Worm (Caenorhabditis elegans): ENCODE data around the gene btb-19.

Gene btb-19

ce11 chrII:14506245-14506644, 15.7 kb downstream of the btb-19 start, which contains the start of gene K10H10.12:
K10H10.12 (minus strand) TSS chrII:14506345.
- TF ChIP-seq klf-2 (GFP tag; conservative IDR thresholded peaks at IDR 0.05) (no peak), ztf-23 (GFP tag; IDR thresholded peaks at IDR 0.05) (no peak), T22C8.4 (GFP tag; IDR thresholded peaks at IDR 0.05) (no peak), flt-1 (GFP tag; IDR thresholded peaks at IDR 0.05) (no peak), med-1 (GFP tag; optimal IDR thresholded peaks at IDR 0.05; ENCODE audit: insufficient read depth) (no peak), ztf-29 (GFP tag; IDR thresholded peaks at IDR 0.05) (no peak), ref-1 (GFP tag; conservative IDR thresholded peaks at IDR 0.05) (no peak), cog-1 (tag; optimal IDR thresholded peaks at IDR 0.05) (no peak), tab-1 (GFP tag; IDR thresholded peaks at IDR 0.05) (no peak)

DNA sequence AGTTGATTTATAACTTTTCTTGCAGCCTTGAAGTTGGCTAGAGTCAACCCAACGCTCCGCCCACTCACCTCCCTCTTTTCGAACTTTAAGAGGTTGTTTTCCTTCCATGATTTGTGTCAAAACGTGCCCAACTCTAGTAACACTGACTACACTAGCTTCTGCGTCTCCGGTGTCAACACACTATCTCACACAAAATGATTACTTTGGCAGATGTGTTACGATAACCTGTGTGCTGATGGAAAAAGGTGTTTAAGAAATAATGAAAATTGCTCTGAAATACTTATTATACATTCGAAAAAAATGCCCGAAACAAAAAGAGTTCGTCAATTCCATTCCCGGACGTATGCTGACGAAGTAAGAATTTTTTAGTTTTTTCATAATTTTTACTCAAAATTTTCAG, 18.9 kb downstream of the btb-19 start, which contains the start of gene K10H10.6:
Gene K10H10.6, plus strand, starts transcription at position 301 of the 400 bp plus-strand sequence.
- no peak for TF ChIP-seq T22C8.4 (GFP tag; IDR thresholded peaks at IDR 0.05)
- no peak for TF ChIP-seq ztf-23 (GFP tag; IDR thresholded peaks at IDR 0.05)
- no peak for TF ChIP-seq ztf-29 (GFP tag; IDR thresholded peaks at IDR 0.05)
- no peak for TF ChIP-seq tab-1 (GFP tag; IDR thresholded peaks at IDR 0.05)

DNA sequence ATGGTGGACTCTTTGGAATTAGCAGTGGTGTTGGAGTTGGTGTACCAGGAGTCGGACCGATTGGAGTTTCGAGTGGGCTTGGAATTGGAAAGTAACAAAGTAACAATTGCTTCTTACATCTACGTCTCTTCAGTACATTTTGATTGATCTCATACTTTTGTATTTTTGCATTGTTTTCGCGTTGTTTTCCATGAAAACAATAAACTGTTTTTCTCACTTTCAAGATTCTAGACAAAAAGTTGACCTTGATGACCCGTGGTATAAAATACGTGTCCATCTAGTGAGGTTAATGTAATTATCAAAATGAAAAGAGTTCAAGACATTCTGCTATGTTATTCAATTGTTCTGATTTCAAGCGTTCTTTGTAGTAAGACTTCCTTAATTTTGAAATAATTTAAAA, 20.5 kb downstream of the btb-19 start, which contains the start of gene K10H10.5:
Gene K10H10.5, plus strand, starts transcription at position 301 of the 400 bp plus-strand sequence.
- no peak for TF ChIP-seq med-1 (GFP tag; optimal IDR thresholded peaks at IDR 0.05; ENCODE audit: insufficient read depth)
- TF ChIP-seq cog-1 (tag; optimal IDR thresholded peaks at IDR 0.05): no peak
- TF ChIP-seq tab-1 (GFP tag; IDR thresholded peaks at IDR 0.05): no peak
- no peak for TF ChIP-seq ref-1 (GFP tag; conservative IDR thresholded peaks at IDR 0.05)
- TF ChIP-seq flt-1 (GFP tag; IDR thresholded peaks at IDR 0.05): no peak
- TF ChIP-seq ztf-29 (GFP tag; IDR thresholded peaks at IDR 0.05): no peak
- TF ChIP-seq klf-2 (GFP tag; conservative IDR thresholded peaks at IDR 0.05): no peak
- no peak for TF ChIP-seq T22C8.4 (GFP tag; IDR thresholded peaks at IDR 0.05)
- no peak for TF ChIP-seq ztf-23 (GFP tag; IDR thresholded peaks at IDR 0.05)

- no peak for TF ChIP-seq flt-1 (GFP tag; IDR thresholded peaks at IDR 0.05)
- no peak for TF ChIP-seq med-1 (GFP tag; optimal IDR thresholded peaks at IDR 0.05; ENCODE audit: insufficient read depth)
- TF ChIP-seq ztf-29 (GFP tag; IDR thresholded peaks at IDR 0.05): no peak
- TF ChIP-seq T22C8.4 (GFP tag; IDR thresholded peaks at IDR 0.05): no peak
- TF ChIP-seq cog-1 (tag; optimal IDR thresholded peaks at IDR 0.05): no peak
- TF ChIP-seq tab-1 (GFP tag; IDR thresholded peaks at IDR 0.05): no peak
- no peak for TF ChIP-seq ref-1 (GFP tag; conservative IDR thresholded peaks at IDR 0.05)
- TF ChIP-seq klf-2 (GFP tag; conservative IDR thresholded peaks at IDR 0.05): no peak
- no peak for TF ChIP-seq ztf-23 (GFP tag; IDR thresholded peaks at IDR 0.05)
These were observed 21.8 kb downstream of the btb-19 start, which contains the start of gene K10H10.4 for ce11 chrII:14500122-14500521. K10H10.4 (plus strand) TSS chrII:14500422.

- TF ChIP-seq klf-2 (GFP tag; conservative IDR thresholded peaks at IDR 0.05) (no peak), cog-1 (tag; optimal IDR thresholded peaks at IDR 0.05) (no peak), ref-1 (GFP tag; conservative IDR thresholded peaks at IDR 0.05) (no peak), flt-1 (GFP tag; IDR thresholded peaks at IDR 0.05) (no peak)
These were observed 24.1 kb downstream of the btb-19 start, which contains the start of gene dhs-8 for ce11 chrII:14497848-14498247. dhs-8 (plus strand) TSS chrII:14498026.

ce11 chrII:14496809-14497208, 25.1 kb downstream of the btb-19 start:
- TF ChIP-seq ztf-29 (GFP tag; IDR thresholded peaks at IDR 0.05) (peak; percentile 90), ztf-23 (GFP tag; IDR thresholded peaks at IDR 0.05) (peak; percentile 92), flt-1 (GFP tag; IDR thresholded peaks at IDR 0.05) (peak; percentile 96), med-1 (GFP tag; optimal IDR thresholded peaks at IDR 0.05; ENCODE audit: insufficient read depth) (peak; percentile 72), ref-1 (GFP tag; conservative IDR thresholded peaks at IDR 0.05) (peak; percentile 82), klf-2 (GFP tag; conservative IDR thresholded peaks at IDR 0.05) (peak; percentile 88), T22C8.4 (GFP tag; IDR thresholded peaks at IDR 0.05) (peak; percentile 87), cog-1 (tag; optimal IDR thresholded peaks at IDR 0.05) (peak; percentile 92), tab-1 (GFP tag; IDR thresholded peaks at IDR 0.05) (peak; percentile 92)

- TF ChIP-seq T22C8.4 (GFP tag; IDR thresholded peaks at IDR 0.05) (no peak), cog-1 (tag; optimal IDR thresholded peaks at IDR 0.05) (no peak), med-1 (GFP tag; optimal IDR thresholded peaks at IDR 0.05; ENCODE audit: insufficient read depth) (no peak), tab-1 (GFP tag; IDR thresholded peaks at IDR 0.05) (no peak), flt-1 (GFP tag; IDR thresholded peaks at IDR 0.05) (no peak), ref-1 (GFP tag; conservative IDR thresholded peaks at IDR 0.05) (no peak), klf-2 (GFP tag; conservative IDR thresholded peaks at IDR 0.05) (no peak), ztf-23 (GFP tag; IDR thresholded peaks at IDR 0.05) (no peak), ztf-29 (GFP tag; IDR thresholded peaks at IDR 0.05) (no peak)
These were observed 26.6 kb downstream of the btb-19 start for ce11 chrII:14495341-14495740.

- TF ChIP-seq ref-1 (GFP tag; conservative IDR thresholded peaks at IDR 0.05): no peak
These were observed 27.5 kb downstream of the btb-19 start for ce11 chrII:14494464-14494863.

DNA sequence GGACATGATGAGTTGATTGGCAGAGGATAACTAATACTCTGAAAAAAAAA, 27.7 kb downstream of the btb-19 start, which contains the start of gene cysl-2:
Gene cysl-2, minus strand, starts transcription at position 38 of the 50 bp plus-strand sequence.
- no peak for TF ChIP-seq cog-1 (tag; optimal IDR thresholded peaks at IDR 0.05)
- TF ChIP-seq T22C8.4 (GFP tag; IDR thresholded peaks at IDR 0.05): no peak
- no peak for TF ChIP-seq klf-2 (GFP tag; conservative IDR thresholded peaks at IDR 0.05)
- TF ChIP-seq ztf-23 (GFP tag; IDR thresholded peaks at IDR 0.05): no peak
- TF ChIP-seq ref-1 (GFP tag; conservative IDR thresholded peaks at IDR 0.05): no peak
- TF ChIP-seq flt-1 (GFP tag; IDR thresholded peaks at IDR 0.05): no peak
- TF ChIP-seq tab-1 (GFP tag; IDR thresholded peaks at IDR 0.05): no peak

DNA sequence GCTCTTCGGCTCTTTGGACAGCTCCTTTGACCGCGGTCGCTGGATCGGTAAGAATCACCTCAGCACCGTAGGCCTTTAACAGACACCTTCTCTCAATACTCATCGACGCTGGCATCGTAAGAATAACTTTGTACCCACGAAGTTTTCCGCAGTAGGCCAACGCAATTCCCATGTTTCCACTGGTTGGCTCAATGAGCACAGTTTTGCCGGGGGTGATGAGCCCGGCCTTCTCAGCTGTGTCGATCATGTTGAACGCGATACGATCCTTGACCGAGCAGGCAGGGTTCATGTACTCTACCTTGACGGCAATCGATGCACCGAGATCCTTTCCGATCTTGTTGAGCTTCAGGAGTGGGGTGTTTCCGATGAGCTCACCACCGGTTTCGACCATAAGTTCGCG, 27.9 kb downstream of the btb-19 start:
- TF ChIP-seq ztf-29 (GFP tag; IDR thresholded peaks at IDR 0.05) (no peak), cog-1 (tag; optimal IDR thresholded peaks at IDR 0.05) (no peak), med-1 (GFP tag; optimal IDR thresholded peaks at IDR 0.05; ENCODE audit: insufficient read depth) (no peak), T22C8.4 (GFP tag; IDR thresholded peaks at IDR 0.05) (no peak), ztf-23 (GFP tag; IDR thresholded peaks at IDR 0.05) (no peak), klf-2 (GFP tag; conservative IDR thresholded peaks at IDR 0.05) (no peak), ref-1 (GFP tag; conservative IDR thresholded peaks at IDR 0.05) (no peak)
